Fruit fly (Drosophila melanogaster): ENCODE measurements around the gene CG42359.

Gene CG42359

dm6 chr3R:19182848-19183247, 20.7 kb upstream of the CG42359 start (continued):
- peak; percentile 10 for TF ChIP-seq CG15601 (tag; optimal IDR thresholded peaks at IDR 0.05)
- TF ChIP-seq CG5953 (GFP tag; IDR thresholded peaks at IDR 0.05): peak; percentile 71
- TF ChIP-seq ATbp (GFP tag; optimal IDR thresholded peaks at IDR 0.05): peak; percentile 94
- no peak for TF ChIP-seq chn (GFP tag; optimal IDR thresholded peaks at IDR 0.05)
- TF ChIP-seq CG13424 (tag; optimal IDR thresholded peaks at IDR 0.05): peak; percentile 4
- TF ChIP-seq stc (GFP tag; IDR thresholded peaks at IDR 0.05): 0 out of 2 replicates have a peak, but pooled peaks have one; percentile 19
- peak; percentile 60; the same call in 1 of the 3 replicates for TF ChIP-seq ken (GFP tag; IDR thresholded peaks at IDR 0.05)
- no peak for TF ChIP-seq Sin3A (optimal IDR thresholded peaks at IDR 0.05)
- TF ChIP-seq unpg (GFP tag; optimal IDR thresholded peaks at IDR 0.05): peak; percentile 8
- TF ChIP-seq kni (GFP tag; optimal IDR thresholded peaks at IDR 0.05): peak; percentile 86
- no peak for TF ChIP-seq Dad (GFP tag; optimal IDR thresholded peaks at IDR 0.05)
- peak; percentile 42 for TF ChIP-seq ewg (GFP tag; optimal IDR thresholded peaks at IDR 0.05)
- no peak for TF ChIP-seq otp (GFP tag; IDR thresholded peaks at IDR 0.05)
- peak; percentile 4 for TF ChIP-seq CG12071 (GFP tag; optimal IDR thresholded peaks at IDR 0.05)
- peak; percentile 81 for TF ChIP-seq ci (GFP tag; IDR thresholded peaks at IDR 0.05)
- TF ChIP-seq CkIIα-i1 (GFP tag; IDR thresholded peaks at IDR 0.05): no peak
- peak; percentile 76 for TF ChIP-seq CG2875 (GFP tag; optimal IDR thresholded peaks at IDR 0.05)
- TF ChIP-seq onecut (GFP tag; IDR thresholded peaks at IDR 0.05): 0 out of 2 replicates have a peak, but pooled peaks have one; percentile 20
- TF ChIP-seq CG17829 (tag; optimal IDR thresholded peaks at IDR 0.05): no peak
- TF ChIP-seq CG31365 (tag; optimal IDR thresholded peaks at IDR 0.05): no peak
- peak; percentile 37; the same call in 1 of the 2 replicates for TF ChIP-seq HLH3B (GFP tag; IDR thresholded peaks at IDR 0.05)
- TF ChIP-seq CG17568 (GFP tag; optimal IDR thresholded peaks at IDR 0.05): peak; percentile 3
- peak; percentile 16; the same call in 1 of the 2 replicates for TF ChIP-seq CG4360 (GFP tag; IDR thresholded peaks at IDR 0.05)
- no peak for TF ChIP-seq CG12391 (tag; optimal IDR thresholded peaks at IDR 0.05)
- TF ChIP-seq nau (GFP tag; optimal IDR thresholded peaks at IDR 0.05): peak; percentile 28
- no peak for TF ChIP-seq CG10431 (GFP tag; optimal IDR thresholded peaks at IDR 0.05)
- TF ChIP-seq gem (tag; optimal IDR thresholded peaks at IDR 0.05): peak; percentile 32
- TF ChIP-seq Ptx1 (GFP tag; IDR thresholded peaks at IDR 0.05): 0 out of 2 replicates have a peak, but pooled peaks have one; percentile 13
- TF ChIP-seq sr (GFP tag; IDR thresholded peaks at IDR 0.05): no peak
- no peak for TF ChIP-seq Kr (GFP tag; optimal IDR thresholded peaks at IDR 0.05)
- peak; percentile 48 for TF ChIP-seq dmrt99B (tag; optimal IDR thresholded peaks at IDR 0.05)
- TF ChIP-seq CG11504 (tag; optimal IDR thresholded peaks at IDR 0.05): peak; percentile 10
- TF ChIP-seq CG8290 (GFP tag; optimal IDR thresholded peaks at IDR 0.05): no peak
- peak in 1 of 2 experiments; percentile 21 for TF ChIP-seq CG8290 (tag; optimal IDR thresholded peaks at IDR 0.05)
- peak; percentile 63 for TF ChIP-seq sens (GFP tag)
- TF ChIP-seq CG4707 (GFP tag; optimal IDR thresholded peaks at IDR 0.05): peak; percentile 31
- TF ChIP-seq CG32772 (GFP tag; IDR thresholded peaks at IDR 0.05): no peak
- TF ChIP-seq vvl (GFP tag; IDR thresholded peaks at IDR 0.05): peak; percentile 25; the same call in 1 of the 2 replicates
- TF ChIP-seq CG1529 (GFP tag; optimal IDR thresholded peaks at IDR 0.05): peak; percentile 48
- peak; percentile 37 for TF ChIP-seq CG5180 (GFP tag; optimal IDR thresholded peaks at IDR 0.05)
- peak; percentile 51 for TF ChIP-seq CG1603 (tag; optimal IDR thresholded peaks at IDR 0.05)
- no peak for TF ChIP-seq CG13894 (tag; optimal IDR thresholded peaks at IDR 0.05)
- TF ChIP-seq Lhr (GFP tag; optimal IDR thresholded peaks at IDR 0.05): peak; percentile 36
- TF ChIP-seq org-1 (GFP tag; optimal IDR thresholded peaks at IDR 0.05): peak; percentile 25
- TF ChIP-seq Tbp (GFP tag; optimal IDR thresholded peaks at IDR 0.05): no peak
- no peak for TF ChIP-seq H15 (GFP tag; IDR thresholded peaks at IDR 0.05)
- peak; percentile 33; the same call in 1 of the 3 replicates for TF ChIP-seq CG11093 (GFP tag; IDR thresholded peaks at IDR 0.05)
- no peak for TF ChIP-seq D (optimal IDR thresholded peaks at IDR 0.05)
- peak; percentile 56 for TF ChIP-seq D (GFP tag; optimal IDR thresholded peaks at IDR 0.05)
- TF ChIP-seq nerfin-1 (tag; optimal IDR thresholded peaks at IDR 0.05): peak; percentile 17
- no peak for TF ChIP-seq Meics (GFP tag; optimal IDR thresholded peaks at IDR 0.05)
